Worm (Caenorhabditis elegans) whole organism, L3 larva: ENCODE results near the gene ZK353.9.

Experiments used
- R02D3.7 ChIP-seq: fragments of 150-350 bp; optimal IDR thresholded peaks from 2 replicates; lab custom pipeline; 2014; ENCODE audit warnings: missing biosample characterization, missing genetic modification characterization
- ZK546.5 ChIP-seq: sonication (generic microtip); optimal IDR thresholded peaks from 2 replicates; lab custom pipeline; 2017; ENCODE audit warnings: missing biosample characterization, missing genetic modification characterization
- aly-2 ChIP-seq: fragments of 150-350 bp; optimal IDR thresholded peaks from 2 replicates; lab custom pipeline; 2014; ENCODE audit warnings: missing biosample characterization, missing genetic modification characterization
- ama-1 ChIP-seq: fragments of 150-350 bp; optimal IDR thresholded peaks from 2 replicates; lab custom pipeline; 2018
- ceh-16 ChIP-seq: sonication (generic microtip); optimal IDR thresholded peaks from 2 replicates; lab custom pipeline; 2017; ENCODE audit warnings: missing biosample characterization, missing genetic modification characterization
- ceh-28 ChIP-seq: fragments of 150-350 bp; optimal IDR thresholded peaks from 2 replicates; lab custom pipeline; 2014; ENCODE audit warnings: missing biosample characterization, missing genetic modification reagents, missing genetic modification characterization
- ceh-82 ChIP-seq: fragments of 150-350 bp; optimal IDR thresholded peaks from 2 replicates; lab custom pipeline; 2014; ENCODE audit warnings: missing biosample characterization, missing genetic modification characterization
- ceh-9 ChIP-seq: sonication (generic microtip); optimal IDR thresholded peaks from 2 replicates; lab custom pipeline; 2018; ENCODE audit warnings: missing biosample characterization, missing genetic modification characterization
- daf-12 ChIP-seq: fragments of 150-350 bp; optimal IDR thresholded peaks from 2 replicates; lab custom pipeline; 2014; ENCODE audit warnings: missing biosample characterization, missing genetic modification reagents, missing genetic modification characterization
- egl-27 ChIP-seq: sonication (generic microtip); optimal IDR thresholded peaks from 4 replicates; lab custom pipeline; 2017; ENCODE audit warnings: missing biosample characterization, missing genetic modification reagents, missing genetic modification characterization
- egl-5 ChIP-seq: fragments of 150-350 bp; optimal IDR thresholded peaks from 2 replicates; lab custom pipeline; 2017; ENCODE audit warnings: missing biosample characterization, missing genetic modification reagents, missing genetic modification characterization, inconsistent platforms
- elt-1 ChIP-seq: fragments of 150-350 bp; optimal IDR thresholded peaks from 2 replicates; lab custom pipeline; 2014; ENCODE audit warnings: missing biosample characterization, missing genetic modification characterization
- elt-2 ChIP-seq: sonication (generic microtip); optimal IDR thresholded peaks from 2 replicates; lab custom pipeline; 2016; ENCODE audit warnings: missing genetic modification reagents, mild to moderate bottlenecking, missing genetic modification characterization, missing compliant biosample characterization
- elt-3 ChIP-seq, 3 experiments: fragments of 150-350 bp in 1 of 3; sonication (generic microtip) in 2 of 3; optimal IDR thresholded peaks; 2 replicates in 2 of 3; 4 replicates in 1 of 3; lab custom pipeline; 2014 to 2017; ENCODE audit warnings: missing biosample characterization in 3 of 3, missing genetic modification characterization in 3 of 3
- eor-1 ChIP-seq, 2 experiments: fragments of 150-350 bp; optimal IDR thresholded peaks; 2 replicates each; lab custom pipeline; 2014 to 2018; ENCODE audit warnings: missing biosample characterization in 2 of 2, missing genetic modification characterization in 2 of 2
- fkh-10 ChIP-seq: sonication (generic microtip); optimal IDR thresholded peaks from 2 replicates; lab custom pipeline; 2017; ENCODE audit warnings: missing biosample characterization, missing genetic modification reagents, missing genetic modification characterization
- fkh-2 ChIP-seq: fragments of 150-350 bp; optimal IDR thresholded peaks from 2 replicates; lab custom pipeline; 2014; ENCODE audit warnings: missing biosample characterization, missing genetic modification reagents, missing genetic modification characterization
- fos-1 ChIP-seq: fragments of 150-350 bp; optimal IDR thresholded peaks from 2 replicates; lab custom pipeline; 2014; ENCODE audit warnings: missing biosample characterization, missing genetic modification characterization
- hmg-11 ChIP-seq: sonication (generic microtip); optimal IDR thresholded peaks from 2 replicates; lab custom pipeline; 2016; ENCODE audit warnings: missing genetic modification characterization, missing compliant biosample characterization
- jun-1 ChIP-seq: fragments of 150-350 bp; optimal IDR thresholded peaks from 2 replicates; lab custom pipeline; 2014; ENCODE audit warnings: missing biosample characterization, missing genetic modification reagents, missing genetic modification characterization
- lin-15B ChIP-seq: fragments of 150-350 bp; optimal IDR thresholded peaks from 2 replicates; lab custom pipeline; 2014; ENCODE audit warnings: missing biosample characterization, missing genetic modification characterization
- lin-39 ChIP-seq: fragments of 150-350 bp; optimal IDR thresholded peaks from 2 replicates; lab custom pipeline; 2018; ENCODE audit warnings: missing biosample characterization, missing genetic modification reagents, missing genetic modification characterization
- lsy-12 ChIP-seq: sonication (generic microtip); optimal IDR thresholded peaks from 2 replicates; lab custom pipeline; 2016; ENCODE audit warnings: mild to moderate bottlenecking, missing genetic modification characterization, missing compliant biosample characterization
- mdl-1 ChIP-seq: fragments of 150-350 bp; optimal IDR thresholded peaks from 2 replicates; lab custom pipeline; 2014; ENCODE audit warnings: missing biosample characterization, missing genetic modification characterization
- mml-1 ChIP-seq: fragments of 150-350 bp; sonication (generic microtip); optimal IDR thresholded peaks from 3 replicates; lab custom pipeline; 2014; ENCODE audit warnings: missing biosample characterization, missing genetic modification characterization
- nfya-1 ChIP-seq: sonication (generic microtip); optimal IDR thresholded peaks from 2 replicates; lab custom pipeline; 2017; ENCODE audit warnings: missing genetic modification characterization, mild to moderate bottlenecking, missing compliant biosample characterization, antibody characterized with exemption, moderate library complexity; ENCODE audit not compliant: insufficient read depth
- nhr-11 ChIP-seq: fragments of 150-350 bp; optimal IDR thresholded peaks from 2 replicates; lab custom pipeline; 2014; ENCODE audit warnings: missing biosample characterization, missing genetic modification characterization
- nhr-12 ChIP-seq: fragments of 150-350 bp; optimal IDR thresholded peaks from 2 replicates; lab custom pipeline; 2014; ENCODE audit warnings: missing biosample characterization, missing genetic modification characterization
- nhr-23 ChIP-seq: fragments of 150-350 bp; optimal IDR thresholded peaks from 2 replicates; lab custom pipeline; 2014; ENCODE audit warnings: missing biosample characterization, missing genetic modification reagents, missing genetic modification characterization
- nhr-237 ChIP-seq: fragments of 150-350 bp; optimal IDR thresholded peaks from 2 replicates; lab custom pipeline; 2014; ENCODE audit warnings: missing biosample characterization, missing genetic modification characterization
- nhr-25 ChIP-seq: sonication (generic microtip); optimal IDR thresholded peaks from 2 replicates; lab custom pipeline; 2017; ENCODE audit warnings: missing biosample characterization, missing genetic modification characterization
- nhr-28 ChIP-seq: fragments of 150-350 bp; optimal IDR thresholded peaks from 2 replicates; lab custom pipeline; 2014; ENCODE audit warnings: missing biosample characterization, missing genetic modification characterization
- nhr-43 ChIP-seq: sonication (generic microtip); optimal IDR thresholded peaks from 2 replicates; lab custom pipeline; 2016; ENCODE audit warnings: mild to moderate bottlenecking, missing genetic modification characterization, missing compliant biosample characterization; ENCODE audit not compliant: poor library complexity, severe bottlenecking
- nhr-67 ChIP-seq: fragments of 150-350 bp; optimal IDR thresholded peaks from 2 replicates; lab custom pipeline; 2014; ENCODE audit warnings: missing biosample characterization, missing genetic modification characterization
- nhr-76 ChIP-seq: fragments of 150-350 bp; sonication (generic microtip); optimal IDR thresholded peaks from 5 replicates; lab custom pipeline; 2014; ENCODE audit warnings: missing biosample characterization, missing genetic modification characterization
- nhr-77 ChIP-seq: fragments of 150-350 bp; optimal IDR thresholded peaks from 2 replicates; lab custom pipeline; 2014; ENCODE audit warnings: missing biosample characterization, missing genetic modification characterization
- pha-4 ChIP-seq: fragments of 150-350 bp; optimal IDR thresholded peaks from 2 replicates; lab custom pipeline; 2014; ENCODE audit warnings: missing biosample characterization, missing genetic modification reagents, missing genetic modification characterization
- pqm-1 ChIP-seq: fragments of 150-350 bp; optimal IDR thresholded peaks from 2 replicates; lab custom pipeline; 2017; ENCODE audit warnings: missing biosample characterization, missing genetic modification characterization, inconsistent platforms
- sea-2 ChIP-seq: fragments of 150-350 bp; sonication (generic microtip); optimal IDR thresholded peaks from 4 replicates; lab custom pipeline; 2014; ENCODE audit warnings: missing biosample characterization, missing genetic modification reagents, missing genetic modification characterization
- skn-1 ChIP-seq: fragments of 150-350 bp; optimal IDR thresholded peaks from 2 replicates; lab custom pipeline; 2014; ENCODE audit warnings: missing biosample characterization, missing genetic modification characterization
- snpc-4 ChIP-seq: fragments of 150-350 bp; optimal IDR thresholded peaks from 2 replicates; lab custom pipeline; 2014; ENCODE audit warnings: missing biosample characterization, missing genetic modification characterization
- tbx-2 ChIP-seq: sonication (generic microtip); optimal IDR thresholded peaks from 2 replicates; lab custom pipeline; 2016; ENCODE audit warnings: mild to moderate bottlenecking, missing genetic modification characterization, missing compliant biosample characterization
- unc-39 ChIP-seq: sonication (generic microtip); optimal IDR thresholded peaks from 4 replicates; lab custom pipeline; 2017; ENCODE audit warnings: missing biosample characterization, missing genetic modification characterization
- unc-62 ChIP-seq: fragments of 150-350 bp; sonication (generic microtip); optimal IDR thresholded peaks from 4 replicates; lab custom pipeline; 2014; ENCODE audit warnings: missing biosample characterization, missing genetic modification reagents, missing genetic modification characterization
- zag-1 ChIP-seq: fragments of 150-350 bp; optimal IDR thresholded peaks from 2 replicates; lab custom pipeline; 2014; ENCODE audit warnings: missing biosample characterization, missing genetic modification characterization
- ztf-11 ChIP-seq: fragments of 150-350 bp; optimal IDR thresholded peaks from 2 replicates; lab custom pipeline; 2014; ENCODE audit warnings: missing biosample characterization, missing genetic modification characterization
- ztf-4 ChIP-seq: fragments of 150-350 bp; optimal IDR thresholded peaks from 2 replicates; lab custom pipeline; 2014; ENCODE audit warnings: missing biosample characterization, missing genetic modification characterization

The ZK353.9 gene

ce11 chrIII:8417968-8418267 is 8.6 kb downstream of the ZK353.9 start, which contains the start of gene sor-1:
Gene sor-1 (plus strand): TSS chrIII:8418168.
- TF ChIP-seq lin-39 (tag; lab: Kevin White, UChicago) (no peak), ama-1 (lab: Kevin White, UChicago) (peak; percentile 12)
- TF ChIP-seq, all 47 proteins: peak for 1

- TF ChIP-seq elt-2 (tag; lab: Kevin White, UChicago) (peak; percentile 74), unc-39 (tag; lab: Kevin White, UChicago) (no peak), jun-1 (tag; lab: Kevin White, UChicago) (peak; percentile 81), aly-2 (tag; lab: Kevin White, UChicago) (no peak), nhr-43 (tag; lab: Kevin White, UChicago) (peak; percentile 49), ceh-28 (tag; lab: Kevin White, UChicago) (peak; percentile 18), egl-5 (tag; lab: Kevin White, UChicago) (no peak), nhr-25 (tag; lab: Kevin White, UChicago) (peak; percentile 52), ztf-11 (no peak), snpc-4 (peak; percentile 80), fos-1 (tag; lab: Kevin White, UChicago) (no peak), zag-1 (tag; lab: Kevin White, UChicago) (no peak), lin-39 (tag; lab: Kevin White, UChicago) (peak; percentile 42), ceh-16 (tag; lab: Kevin White, UChicago) (no peak), sea-2 (GFP tag; lab: Kevin White, UChicago) (no peak), nfya-1 (peak; percentile 98), ZK546.5 (tag; lab: Kevin White, UChicago) (no peak), nhr-67 (tag; lab: Kevin White, UChicago) (no peak), mdl-1 (tag; lab: Kevin White, UChicago) (no peak), nhr-76 (tag; lab: Kevin White, UChicago) (no peak), fkh-10 (GFP tag; lab: Kevin White, UChicago) (no peak), nhr-23 (peak; percentile 9), ceh-82 (tag; lab: Kevin White, UChicago) (no peak), nhr-28 (tag; lab: Kevin White, UChicago) (no peak), daf-12 (tag; lab: Kevin White, UChicago) (no peak), elt-3 (tag; optimal IDR thresholded peaks at IDR 0.05; lab: Kevin White, UChicago) (no peak), tbx-2 (peak; percentile 30), nhr-11 (tag; lab: Kevin White, UChicago) (peak; percentile 22), skn-1 (tag; lab: Kevin White, UChicago) (peak; percentile 83), nhr-237 (tag; lab: Kevin White, UChicago) (no peak), ceh-9 (tag; lab: Kevin White, UChicago) (no peak), ama-1 (lab: Kevin White, UChicago) (peak; percentile 49), pqm-1 (tag; lab: Kevin White, UChicago) (peak; percentile 74), elt-1 (tag; lab: Kevin White, UChicago) (peak; percentile 3), egl-27 (tag; lab: Kevin White, UChicago) (no peak), pha-4 (tag; lab: Kevin White, UChicago) (peak; percentile 67), ztf-4 (tag; lab: Kevin White, UChicago) (no peak), lin-15B (peak; percentile 22), R02D3.7 (tag; lab: Kevin White, UChicago) (peak; percentile 1), unc-62 (no peak), mml-1 (tag; lab: Kevin White, UChicago) (no peak), lsy-12 (tag; lab: Kevin White, UChicago) (peak; percentile 69), hmg-11 (tag; lab: Kevin White, UChicago) (peak; percentile 97), fkh-2 (tag; lab: Kevin White, UChicago) (no peak), nhr-77 (no peak), nhr-12 (tag; lab: Kevin White, UChicago) (no peak), eor-1 (tag; optimal IDR thresholded peaks at IDR 0.05; lab: Kevin White, UChicago) (no peak)
Measured at ce11 chrIII:8425076-8425475, 15.8 kb downstream of the ZK353.9 start.
